Worm (Caenorhabditis elegans): ENCODE measurements around the gene ZK662.6.
A peak's percentile ranks its signal among the peaks of the same experiment; 100 is the strongest.

Gene ZK662.6

ce11 chrX:15718325-15718724 is at the start of gene ZK662.6:
Gene ZK662.6 (plus strand): TSS chrX:15718625.
- TF ChIP-seq T26A5.8 (tag; optimal IDR thresholded peaks at IDR 0.05), result no peak

DNA sequence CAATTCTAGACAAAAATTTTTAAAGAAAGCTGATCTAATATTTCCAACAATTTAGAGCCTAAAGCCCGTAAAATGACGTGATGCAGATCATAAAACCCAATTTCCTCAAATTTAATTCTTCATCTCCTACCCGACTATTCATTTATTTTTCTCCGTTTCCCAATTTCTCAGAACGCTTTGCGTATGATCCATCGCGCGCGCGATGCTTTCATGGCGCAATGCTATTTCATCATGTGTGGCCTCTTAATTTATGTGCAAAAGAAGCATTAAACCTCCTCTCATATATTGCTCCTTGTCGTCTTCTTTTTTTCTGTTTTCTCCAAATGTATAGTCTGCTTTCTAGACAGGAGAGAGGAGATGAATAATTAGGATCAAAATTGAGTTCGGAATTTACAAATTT is 49.7 kb upstream of the ZK662.6 start:
- TF ChIP-seq xnd-1 (tag; optimal IDR thresholded peaks at IDR 0.05), result no peak
- no peak for TF ChIP-seq Y79H2A.3 (GFP tag; conservative IDR thresholded peaks at IDR 0.05)
- no peak for TF ChIP-seq pbrm-1 (GFP tag; IDR thresholded peaks at IDR 0.05)
- TF ChIP-seq F39B2.1 (GFP tag; IDR thresholded peaks at IDR 0.05), result no peak

ce11 chrX:15675622-15676021 is 42.8 kb upstream of the ZK662.6 start, which contains the start of gene F59D12.2:
Gene F59D12.2 (minus strand): TSS chrX:15675722.
- TF ChIP-seq Y67H2A.10 (GFP tag; conservative IDR thresholded peaks at IDR 0.05) (no peak), egl-44 (GFP tag; IDR thresholded peaks at IDR 0.05) (no peak), lir-1 (GFP tag; conservative IDR thresholded peaks at IDR 0.05) (no peak), atf-7 (tag; optimal IDR thresholded peaks at IDR 0.05) (no peak), lin-40 (tag; optimal IDR thresholded peaks at IDR 0.05) (no peak), ztf-28 (GFP tag; IDR thresholded peaks at IDR 0.05) (no peak), nhr-90 (tag; optimal IDR thresholded peaks at IDR 0.05) (no peak), ama-1 (optimal IDR thresholded peaks at IDR 0.05) (no peak), ama-1 (GFP tag; optimal IDR thresholded peaks at IDR 0.05) (no peak), mes-4 (tag; optimal IDR thresholded peaks at IDR 0.05) (no peak), madf-8 (GFP tag; conservative IDR thresholded peaks at IDR 0.05) (no peak), ets-4 (GFP tag; optimal IDR thresholded peaks at IDR 0.05) (no peak), chd-7 (tag; optimal IDR thresholded peaks at IDR 0.05) (no peak), athp-1 (tag; optimal IDR thresholded peaks at IDR 0.05) (no peak)

- 0 out of 2 replicates have a peak, but pooled peaks have one; percentile 82 for TF ChIP-seq F37B4.10 (GFP tag; IDR thresholded peaks at IDR 0.05)
- no peak for TF ChIP-seq B0019.2 (GFP tag; conservative IDR thresholded peaks at IDR 0.05)
These were observed 37.0 kb upstream of the ZK662.6 start, which contains the start of gene gpn-1 for ce11 chrX:15681393-15681792. Gene gpn-1 (plus strand): TSS chrX:15681693.

- TF ChIP-seq egl-44 (GFP tag; IDR thresholded peaks at IDR 0.05) (no peak), F57A8.1 (GFP tag; optimal IDR thresholded peaks at IDR 0.05) (no peak), efl-1 (GFP tag; optimal IDR thresholded peaks at IDR 0.05) (no peak), dpl-1 (GFP tag; optimal IDR thresholded peaks at IDR 0.05) (no peak), B0035.1 (tag; optimal IDR thresholded peaks at IDR 0.05) (no peak), let-607 (tag; optimal IDR thresholded peaks at IDR 0.05) (peak; percentile 93 to 95), F23B12.7 (tag; optimal IDR thresholded peaks at IDR 0.05; ENCODE audit: insufficient read depth) (peak; percentile 13), hmg-1.2 (GFP tag; IDR thresholded peaks at IDR 0.05) (peak; percentile 83), bed-2 (GFP tag; IDR thresholded peaks at IDR 0.05) (no peak), nhr-80 (tag; optimal IDR thresholded peaks at IDR 0.05) (peak; percentile 84)
These were observed 29.2 kb upstream of the ZK662.6 start, which contains the start of gene C03H12.1 for ce11 chrX:15689244-15689643. Gene C03H12.1 (plus strand): TSS chrX:15689449.

- no peak for TF ChIP-seq sptf-2 (GFP tag; optimal IDR thresholded peaks at IDR 0.05)
- no peak for TF ChIP-seq ccch-3 (GFP tag; optimal IDR thresholded peaks at IDR 0.05)
- TF ChIP-seq tbp1 (GFP tag; optimal IDR thresholded peaks at IDR 0.05), result no peak
- TF ChIP-seq attf-6 (GFP tag; IDR thresholded peaks at IDR 0.05), result no peak
- TF ChIP-seq gei-17 (GFP tag; optimal IDR thresholded peaks at IDR 0.05), result no peak
- no peak for TF ChIP-seq F10E7.11 (tag; optimal IDR thresholded peaks at IDR 0.05)
- no peak for TF ChIP-seq B0035.1 (tag; optimal IDR thresholded peaks at IDR 0.05)
- no peak for TF ChIP-seq F57C9.4 (tag; optimal IDR thresholded peaks at IDR 0.05)
- no peak for TF ChIP-seq nhr-179 (tag; optimal IDR thresholded peaks at IDR 0.05)
- no peak for TF ChIP-seq lag-1 (GFP tag; IDR thresholded peaks at IDR 0.05)
- TF ChIP-seq Y95B8A.8 (GFP tag; IDR thresholded peaks at IDR 0.05), result no peak
- no peak for TF ChIP-seq lsy-27 (tag; optimal IDR thresholded peaks at IDR 0.05; ENCODE audit: borderline replicate concordance, insufficient read depth)
- no peak for TF ChIP-seq Y53F4B.3 (GFP tag; IDR thresholded peaks at IDR 0.05)
These were observed 25.0 kb upstream of the ZK662.6 start for ce11 chrX:15693466-15693865.

Measured in whole organism, young adult.